Fruit fly (Drosophila melanogaster) whole organism, embryonic: ENCODE results near the gene Atat.

Experiments
- Atf6 ChIP-seq: fragments of 200-800 bp; sonication (Bioruptor generic); IDR thresholded peaks from 2 replicates; pipeline ENCODE4 v1.3.6; 2022; ENCODE audit warnings: missing biosample characterization, missing genetic modification characterization
- Bgb ChIP-seq: fragments of 200-800 bp; sonication (Bioruptor generic); IDR thresholded peaks from 2 replicates; pipeline ENCODE4 v1.3.6; 2022; ENCODE audit warnings: missing biosample characterization, missing genetic modification characterization; ENCODE audit not compliant: partially characterized antibody
- CG10267 ChIP-seq: fragments of 200-800 bp; sonication (Bioruptor generic); optimal IDR thresholded peaks from 2 replicates; lab custom pipeline; 2018; ENCODE audit warnings: missing biosample characterization, mild to moderate bottlenecking, missing genetic modification characterization, moderate library complexity
- CG10543 ChIP-seq: fragments of 200-800 bp; sonication (Bioruptor generic); optimal IDR thresholded peaks from 3 replicates; lab custom pipeline; 2017; ENCODE audit warnings: missing biosample characterization, mild to moderate bottlenecking, missing genetic modification characterization, moderate library complexity
- CG12155 ChIP-seq: fragments of 200-800 bp; sonication (Bioruptor generic); optimal IDR thresholded peaks from 3 replicates; lab custom pipeline; 2016; ENCODE audit warnings: missing biosample characterization, missing genetic modification characterization
- CG12236 ChIP-seq: fragments of 200-800 bp; sonication (Bioruptor generic); optimal IDR thresholded peaks from 2 replicates; lab custom pipeline; 2016; ENCODE audit warnings: missing biosample characterization, missing genetic modification characterization
- CG12299 ChIP-seq: fragments of 200-800 bp; sonication (Bioruptor generic); optimal IDR thresholded peaks from 2 replicates; lab custom pipeline; 2018; ENCODE audit warnings: missing biosample characterization, mild to moderate bottlenecking, missing genetic modification characterization
- CG13775 ChIP-seq: fragments of 200-800 bp; sonication (Bioruptor generic); optimal IDR thresholded peaks from 3 replicates; lab custom pipeline; 2017; ENCODE audit warnings: missing biosample characterization, mild to moderate bottlenecking, missing genetic modification characterization
- CG14014 ChIP-seq: fragments of 200-800 bp; sonication (Bioruptor generic); IDR thresholded peaks from 2 replicates; pipeline ENCODE4 v1.3.6; 2022; ENCODE audit warnings: missing biosample characterization, missing genetic modification characterization
- CG18011 ChIP-seq: fragments of 200-800 bp; sonication (Bioruptor generic); optimal IDR thresholded peaks from 2 replicates; lab custom pipeline; 2017; ENCODE audit warnings: missing biosample characterization, missing genetic modification characterization, mild to moderate bottlenecking, moderate library complexity, missing genotype
- CG18764 ChIP-seq: fragments of 200-800 bp; sonication (Bioruptor generic); optimal IDR thresholded peaks from 3 replicates; lab custom pipeline; 2016; ENCODE audit warnings: missing biosample characterization, missing genetic modification characterization
- CG2120 ChIP-seq: fragments of 200-800 bp; sonication (Bioruptor generic); optimal IDR thresholded peaks from 3 replicates; lab custom pipeline; 2016; ENCODE audit warnings: missing biosample characterization, missing genetic modification characterization
- CG3281 ChIP-seq: fragments of 200-800 bp; sonication (Bioruptor generic); optimal IDR thresholded peaks from 3 replicates; lab custom pipeline; 2017; ENCODE audit warnings: missing biosample characterization, mild to moderate bottlenecking, missing genetic modification characterization
- CG3407 ChIP-seq: fragments of 200-800 bp; sonication (Bioruptor generic); optimal IDR thresholded peaks from 2 replicates; lab custom pipeline; 2018; ENCODE audit warnings: missing biosample characterization, mild to moderate bottlenecking, missing genetic modification characterization
- CG4820 ChIP-seq: fragments of 200-800 bp; sonication (Bioruptor generic); optimal IDR thresholded peaks from 3 replicates; lab custom pipeline; 2016; ENCODE audit warnings: missing biosample characterization, missing genetic modification characterization
- CG7372 ChIP-seq: fragments of 200-800 bp; sonication (Bioruptor generic); IDR thresholded peaks from 2 replicates; pipeline ENCODE4 v1.3.6; 2022; ENCODE audit warnings: missing biosample characterization, missing genetic modification characterization
- CG7556 ChIP-seq: fragments of 200-800 bp; sonication (Bioruptor generic); optimal IDR thresholded peaks from 2 replicates; lab custom pipeline; 2017; ENCODE audit warnings: missing biosample characterization, mild to moderate bottlenecking, missing genetic modification characterization
- CG7839 ChIP-seq: fragments of 200-800 bp; sonication (Bioruptor generic); optimal IDR thresholded peaks from 3 replicates; lab custom pipeline; 2018; ENCODE audit warnings: missing biosample characterization, mild to moderate bottlenecking, missing genetic modification characterization, moderate library complexity
- CG9437 ChIP-seq: fragments of 200-800 bp; sonication (Bioruptor generic); optimal IDR thresholded peaks from 2 replicates; lab custom pipeline; 2018; ENCODE audit warnings: missing biosample characterization, mild to moderate bottlenecking, missing genetic modification characterization
- CG9876 ChIP-seq: fragments of 200-800 bp; sonication (Bioruptor generic); optimal IDR thresholded peaks from 2 replicates; lab custom pipeline; 2016; ENCODE audit warnings: missing biosample characterization, missing genetic modification characterization
- CoRest ChIP-seq: fragments of 200-800 bp; sonication (Bioruptor generic); optimal IDR thresholded peaks from 3 replicates; lab custom pipeline; 2018; ENCODE audit warnings: missing biosample characterization, mild to moderate bottlenecking, missing genetic modification characterization, moderate library complexity
- Dbx ChIP-seq: fragments of 200-800 bp; sonication (Bioruptor generic); IDR thresholded peaks from 3 replicates; pipeline ENCODE4 v1.3.6; 2022; ENCODE audit warnings: missing biosample characterization, missing genetic modification characterization
- Dp ChIP-seq: fragments of 200-800 bp; sonication (Bioruptor generic); optimal IDR thresholded peaks from 2 replicates; lab custom pipeline; 2018; ENCODE audit warnings: missing biosample characterization, mild to moderate bottlenecking, missing genetic modification characterization, moderate library complexity
- E2f1 ChIP-seq: fragments of 200-800 bp; sonication (Bioruptor generic); IDR thresholded peaks from 2 replicates; pipeline ENCODE4 v1.3.6; 2022; ENCODE audit warnings: missing biosample characterization, missing genetic modification characterization
- Fer2 ChIP-seq: fragments of 200-800 bp; sonication (Bioruptor generic); optimal IDR thresholded peaks from 2 replicates; lab custom pipeline; 2018; ENCODE audit warnings: missing biosample characterization, mild to moderate bottlenecking, missing genetic modification characterization, moderate library complexity
- HLH54F ChIP-seq: fragments of 200-800 bp; sonication (Bioruptor generic); optimal IDR thresholded peaks from 3 replicates; lab custom pipeline; 2016; ENCODE audit warnings: missing biosample characterization, missing genetic modification characterization
- HmgZ ChIP-seq: fragments of 200-800 bp; sonication (Bioruptor generic); optimal IDR thresholded peaks from 2 replicates; lab custom pipeline; 2018; ENCODE audit warnings: missing biosample characterization, mild to moderate bottlenecking, missing genetic modification characterization
- Hr51 ChIP-seq, 2 experiments: fragments of 200-800 bp; sonication (Bioruptor generic); optimal IDR thresholded peaks; 2 replicates in 1 of 2; 3 replicates in 1 of 2; lab custom pipeline; 2016 to 2018; ENCODE audit warnings: missing biosample characterization in 2 of 2, missing genetic modification characterization in 2 of 2, mild to moderate bottlenecking in 1 of 2, moderate library complexity in 1 of 2
- NK7.1 ChIP-seq: fragments of 200-800 bp; sonication (Bioruptor generic); optimal IDR thresholded peaks from 3 replicates; lab custom pipeline; 2016; ENCODE audit warnings: missing biosample characterization, missing genetic modification characterization
- Oaz ChIP-seq: fragments of 200-800 bp; sonication (Bioruptor generic); IDR thresholded peaks from 2 replicates; pipeline ENCODE4 v1.3.6; 2022; ENCODE audit warnings: missing biosample characterization, missing genetic modification characterization
- PHDP ChIP-seq: fragments of 200-800 bp; sonication (Bioruptor generic); optimal IDR thresholded peaks from 3 replicates; lab custom pipeline; 2018; ENCODE audit warnings: missing biosample characterization, mild to moderate bottlenecking, missing genetic modification characterization, moderate library complexity
- Rfx ChIP-seq: fragments of 200-800 bp; sonication (Bioruptor generic); IDR thresholded peaks from 2 replicates; pipeline ENCODE4 v1.3.6; 2022; ENCODE audit warnings: missing biosample characterization, missing genetic modification characterization
- Scr ChIP-seq: fragments of 200-800 bp; sonication (Bioruptor generic); IDR thresholded peaks from 2 replicates; pipeline ENCODE4 v1.3.6; 2022; ENCODE audit warnings: missing biosample characterization, missing genetic modification characterization; ENCODE audit not compliant: partially characterized antibody
- ase ChIP-seq: fragments of 200-800 bp; sonication (Bioruptor generic); IDR thresholded peaks from 3 replicates; pipeline ENCODE4 v1.3.6; 2022; ENCODE audit warnings: missing biosample characterization, missing genetic modification characterization
- bbx ChIP-seq: fragments of 200-800 bp; sonication (Bioruptor generic); IDR thresholded peaks from 2 replicates; pipeline ENCODE4 v1.3.6; 2022; ENCODE audit warnings: missing biosample characterization, missing genetic modification characterization; ENCODE audit not compliant: partially characterized antibody
- cato ChIP-seq: fragments of 200-800 bp; sonication (Bioruptor generic); optimal IDR thresholded peaks from 2 replicates; lab custom pipeline; 2016; ENCODE audit warnings: missing biosample characterization, missing genetic modification characterization, borderline replicate concordance
- grn ChIP-seq: fragments of 200-800 bp; sonication (Bioruptor generic); optimal IDR thresholded peaks from 3 replicates; lab custom pipeline; 2017; ENCODE audit warnings: missing biosample characterization, missing genetic modification characterization
- inv ChIP-seq: fragments of 200-800 bp; sonication (Bioruptor generic); IDR thresholded peaks from 2 replicates; pipeline ENCODE4 v1.3.6; 2022; ENCODE audit warnings: missing biosample characterization, missing genetic modification characterization; ENCODE audit not compliant: partially characterized antibody
- lov ChIP-seq, 2 experiments: fragments of 200-800 bp in 1 of 2; fragments of >200 bp in 1 of 2; sonication (Bioruptor generic) in 1 of 2; IDR thresholded peaks in 1 of 2; optimal IDR thresholded peaks in 1 of 2; 2 replicates in 1 of 2; 3 replicates in 1 of 2; pipeline versions ENCODE4 v1.3.6 to Lab custom; 2017 to 2022; ENCODE audit warnings: missing biosample characterization in 1 of 2, missing genetic modification characterization in 1 of 2
- nerfin-1 ChIP-seq: fragments of 200-800 bp; sonication (Bioruptor generic); optimal IDR thresholded peaks from 3 replicates; lab custom pipeline; 2019; ENCODE audit warnings: missing biosample characterization, mild to moderate bottlenecking, missing genetic modification characterization, moderate library complexity
- pum ChIP-seq: fragments of 200-800 bp; sonication (Bioruptor generic); optimal IDR thresholded peaks from 2 replicates; lab custom pipeline; 2016; ENCODE audit warnings: missing biosample characterization, missing genetic modification characterization
- sd ChIP-seq: fragments of 200-800 bp; sonication (Bioruptor generic); optimal IDR thresholded peaks from 3 replicates; lab custom pipeline; 2018; ENCODE audit warnings: missing biosample characterization, mild to moderate bottlenecking, missing genetic modification characterization, moderate library complexity
- stwl ChIP-seq: fragments of 200-800 bp; sonication (Bioruptor generic); optimal IDR thresholded peaks from 3 replicates; lab custom pipeline; 2018; ENCODE audit warnings: missing biosample characterization, mild to moderate bottlenecking, missing genetic modification characterization, moderate library complexity
- tgo ChIP-seq: fragments of 200-800 bp; sonication (Bioruptor generic); IDR thresholded peaks from 3 replicates; pipeline ENCODE4 v1.3.6; 2022; ENCODE audit warnings: missing biosample characterization, missing genetic modification characterization
- tin ChIP-seq: fragments of 200-800 bp; sonication (Bioruptor generic); optimal IDR thresholded peaks from 3 replicates; lab custom pipeline; 2016; ENCODE audit warnings: missing biosample characterization, missing genetic modification characterization
- z ChIP-seq: fragments of 200-800 bp; sonication (Bioruptor generic); IDR thresholded peaks from 3 replicates; pipeline ENCODE4 v1.3.6; 2022; ENCODE audit warnings: missing biosample characterization, missing genetic modification characterization
- zen2 ChIP-seq: fragments of 200-800 bp; sonication (Bioruptor generic); IDR thresholded peaks from 3 replicates; pipeline ENCODE4 v1.3.6; 2022; ENCODE audit warnings: missing biosample characterization, missing genetic modification characterization; ENCODE audit not compliant: partially characterized antibody
- zfh2 ChIP-seq: fragments of 200-800 bp; sonication (Bioruptor generic); optimal IDR thresholded peaks from 2 replicates; lab custom pipeline; 2016; ENCODE audit warnings: missing biosample characterization, missing genetic modification characterization

The Atat gene

DNA sequence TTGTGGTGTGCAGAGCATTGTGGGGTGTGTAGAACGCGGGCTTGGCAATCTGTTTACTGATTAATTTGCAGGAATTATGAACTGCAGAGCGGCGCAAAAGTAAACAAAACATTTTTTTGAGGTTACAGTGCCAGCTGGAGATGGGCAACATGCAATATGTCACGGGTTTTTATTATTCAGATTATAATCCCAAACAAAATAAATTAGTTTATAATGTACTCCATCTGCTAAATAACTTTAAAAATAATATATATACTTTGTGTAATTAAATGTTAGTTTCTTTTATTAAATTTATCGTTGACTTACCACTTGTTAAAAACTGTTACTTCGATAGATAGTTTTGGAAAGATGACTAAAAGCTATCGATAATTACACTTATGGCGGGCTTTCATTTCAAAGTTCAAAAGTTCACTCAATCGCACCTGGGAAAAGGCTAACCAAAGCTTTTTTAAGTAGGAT, 55.6 kb downstream of the Atat start, which contains the start of gene Fdx1 (continued):
- TF ChIP-seq CG9876 (GFP tag; lab: Kevin White, UChicago) (no peak), Scr (GFP tag; lab: Robert Waterston, UW) (peak; percentile 68), CG7556 (GFP tag; lab: Kevin White, UChicago) (peak; percentile 8), tin (peak; percentile 41), Fer2 (tag; lab: Kevin White, UChicago) (no peak), CG4820 (GFP tag; lab: Kevin White, UChicago) (peak; percentile 34), E2f1 (GFP tag; lab: Robert Waterston, UW) (0 out of 2 replicates have a peak, but pooled peaks have one; percentile 22), Dp (peak; percentile 85), CG3281 (GFP tag; lab: Kevin White, UChicago) (peak; percentile 24), CG18764 (GFP tag; lab: Kevin White, UChicago) (peak; percentile 21), CG12299 (tag; lab: Kevin White, UChicago) (peak; percentile 7), Hr51 (GFP tag; optimal IDR thresholded peaks at IDR 0.05; lab: Kevin White, UChicago) (peak in 1 of 2 experiments; percentile 51), cato (GFP tag; lab: Kevin White, UChicago) (no peak), CG2120 (GFP tag; lab: Kevin White, UChicago) (peak; percentile 66), zen2 (GFP tag; lab: Robert Waterston, UW) (no peak), zfh2 (GFP tag; lab: Kevin White, UChicago) (peak; percentile 12), inv (peak; percentile 37; the same call in 1 of the 2 replicates), CG18011 (GFP tag; lab: Kevin White, UChicago) (no peak), Bgb (GFP tag; lab: Robert Waterston, UW) (peak; percentile 33; the same call in 1 of the 2 replicates), CG12155 (GFP tag; lab: Kevin White, UChicago) (peak; percentile 33), CG9437 (GFP tag; lab: Kevin White, UChicago) (peak; percentile 10), pum (GFP tag; lab: Kevin White, UChicago) (no peak), CoRest (tag; lab: Kevin White, UChicago) (peak; percentile 55), CG13775 (peak; percentile 27), lov (optimal IDR thresholded peaks at IDR 0.05; lab: Kevin White, UChicago) (no peak), lov (GFP tag; IDR thresholded peaks at IDR 0.05; lab: Robert Waterston, UW) (no peak), PHDP (tag; lab: Kevin White, UChicago) (peak; percentile 31), CG7839 (tag; lab: Kevin White, UChicago) (peak; percentile 32), NK7.1 (GFP tag; lab: Kevin White, UChicago) (no peak), CG10267 (tag; lab: Kevin White, UChicago) (peak; percentile 39), bbx (GFP tag; lab: Robert Waterston, UW) (peak; percentile 48; the same call in 1 of the 2 replicates), CG10543 (GFP tag; lab: Kevin White, UChicago) (peak; percentile 40), HLH54F (GFP tag; lab: Kevin White, UChicago) (no peak), tgo (GFP tag; lab: Robert Waterston, UW) (peak; percentile 28; the same call in 2 of the 3 replicates), Dbx (GFP tag; lab: Robert Waterston, UW) (peak; percentile 39; the same call in 1 of the 3 replicates), nerfin-1 (tag; lab: Kevin White, UChicago) (no peak), z (GFP tag; lab: Robert Waterston, UW) (no peak), grn (GFP tag; lab: Kevin White, UChicago) (no peak), Rfx (GFP tag; lab: Robert Waterston, UW) (peak; percentile 67), sd (tag; lab: Kevin White, UChicago) (no peak), CG12236 (GFP tag; lab: Kevin White, UChicago) (no peak), CG3407 (GFP tag; lab: Kevin White, UChicago) (no peak), ase (GFP tag; lab: Robert Waterston, UW) (0 out of 3 replicates have a peak, but pooled peaks have one; percentile 24), HmgZ (tag; lab: Kevin White, UChicago) (peak; percentile 49), CG14014 (GFP tag; lab: Robert Waterston, UW) (0 out of 2 replicates have a peak, but pooled peaks have one; percentile 39), Atf6 (peak; percentile 59), stwl (tag; lab: Kevin White, UChicago) (no peak), Oaz (0 out of 2 replicates have a peak, but pooled peaks have one; percentile 13), CG7372 (peak; percentile 30; the same call in 1 of the 2 replicates)
